Worm (Caenorhabditis elegans): ENCODE data around the gene gst-33.

DNA sequence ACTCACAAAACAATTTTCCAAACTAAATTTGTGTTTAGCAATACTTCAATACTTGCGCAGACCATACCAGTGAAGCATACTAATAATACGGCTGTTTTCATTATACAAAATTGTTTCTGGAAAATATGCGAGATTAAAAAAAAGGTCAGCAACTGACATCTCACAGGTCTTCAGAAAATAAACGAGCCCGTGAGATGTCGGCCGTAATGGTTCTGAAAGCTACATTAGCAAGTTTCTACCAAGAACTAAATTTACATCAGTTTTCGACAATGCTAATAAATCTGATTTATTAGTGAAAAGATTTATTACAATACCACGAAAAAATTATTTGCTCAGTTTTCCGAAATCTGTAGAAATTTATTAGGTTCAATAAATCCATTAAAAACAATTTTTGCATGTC is 9.1 kb upstream of the gst-33 start, which contains the start of gene srbc-31:
- TF ChIP-seq jun-1 (tag; optimal IDR thresholded peaks at IDR 0.05) (no peak), ceh-16 (tag; optimal IDR thresholded peaks at IDR 0.05) (no peak)
